Worm (Caenorhabditis elegans) whole organism, L3 larva: ENCODE results near the gene K04C2.7.

Experiments used
- R02D3.7 ChIP-seq: fragments of 150-350 bp; optimal IDR thresholded peaks from 2 replicates; lab custom pipeline; 2014; ENCODE audit warnings: missing biosample characterization, missing genetic modification characterization
- ZK546.5 ChIP-seq: sonication (generic microtip); optimal IDR thresholded peaks from 2 replicates; lab custom pipeline; 2017; ENCODE audit warnings: missing biosample characterization, missing genetic modification characterization
- aly-2 ChIP-seq: fragments of 150-350 bp; optimal IDR thresholded peaks from 2 replicates; lab custom pipeline; 2014; ENCODE audit warnings: missing biosample characterization, missing genetic modification characterization
- ama-1 ChIP-seq: fragments of 150-350 bp; optimal IDR thresholded peaks from 2 replicates; lab custom pipeline; 2018
- ceh-16 ChIP-seq: sonication (generic microtip); optimal IDR thresholded peaks from 2 replicates; lab custom pipeline; 2017; ENCODE audit warnings: missing biosample characterization, missing genetic modification characterization
- ceh-28 ChIP-seq: fragments of 150-350 bp; optimal IDR thresholded peaks from 2 replicates; lab custom pipeline; 2014; ENCODE audit warnings: missing biosample characterization, missing genetic modification reagents, missing genetic modification characterization
- ceh-82 ChIP-seq: fragments of 150-350 bp; optimal IDR thresholded peaks from 2 replicates; lab custom pipeline; 2014; ENCODE audit warnings: missing biosample characterization, missing genetic modification characterization
- ceh-9 ChIP-seq: sonication (generic microtip); optimal IDR thresholded peaks from 2 replicates; lab custom pipeline; 2018; ENCODE audit warnings: missing biosample characterization, missing genetic modification characterization
- daf-12 ChIP-seq: fragments of 150-350 bp; optimal IDR thresholded peaks from 2 replicates; lab custom pipeline; 2014; ENCODE audit warnings: missing biosample characterization, missing genetic modification reagents, missing genetic modification characterization
- egl-27 ChIP-seq: sonication (generic microtip); optimal IDR thresholded peaks from 4 replicates; lab custom pipeline; 2017; ENCODE audit warnings: missing biosample characterization, missing genetic modification reagents, missing genetic modification characterization
- egl-5 ChIP-seq: fragments of 150-350 bp; optimal IDR thresholded peaks from 2 replicates; lab custom pipeline; 2017; ENCODE audit warnings: missing biosample characterization, missing genetic modification reagents, missing genetic modification characterization, inconsistent platforms
- elt-1 ChIP-seq: fragments of 150-350 bp; optimal IDR thresholded peaks from 2 replicates; lab custom pipeline; 2014; ENCODE audit warnings: missing biosample characterization, missing genetic modification characterization
- elt-2 ChIP-seq: sonication (generic microtip); optimal IDR thresholded peaks from 2 replicates; lab custom pipeline; 2016; ENCODE audit warnings: missing genetic modification reagents, mild to moderate bottlenecking, missing genetic modification characterization, missing compliant biosample characterization
- elt-3 ChIP-seq, 3 experiments: fragments of 150-350 bp in 1 of 3; sonication (generic microtip) in 2 of 3; optimal IDR thresholded peaks; 2 replicates in 2 of 3; 4 replicates in 1 of 3; lab custom pipeline; 2014 to 2017; ENCODE audit warnings: missing biosample characterization in 3 of 3, missing genetic modification characterization in 3 of 3
- eor-1 ChIP-seq, 2 experiments: fragments of 150-350 bp; optimal IDR thresholded peaks; 2 replicates each; lab custom pipeline; 2014 to 2018; ENCODE audit warnings: missing biosample characterization in 2 of 2, missing genetic modification characterization in 2 of 2
- fkh-10 ChIP-seq: sonication (generic microtip); optimal IDR thresholded peaks from 2 replicates; lab custom pipeline; 2017; ENCODE audit warnings: missing biosample characterization, missing genetic modification reagents, missing genetic modification characterization
- fos-1 ChIP-seq: fragments of 150-350 bp; optimal IDR thresholded peaks from 2 replicates; lab custom pipeline; 2014; ENCODE audit warnings: missing biosample characterization, missing genetic modification characterization
- hmg-11 ChIP-seq: sonication (generic microtip); optimal IDR thresholded peaks from 2 replicates; lab custom pipeline; 2016; ENCODE audit warnings: missing genetic modification characterization, missing compliant biosample characterization
- jun-1 ChIP-seq: fragments of 150-350 bp; optimal IDR thresholded peaks from 2 replicates; lab custom pipeline; 2014; ENCODE audit warnings: missing biosample characterization, missing genetic modification reagents, missing genetic modification characterization
- lin-39 ChIP-seq: fragments of 150-350 bp; optimal IDR thresholded peaks from 2 replicates; lab custom pipeline; 2018; ENCODE audit warnings: missing biosample characterization, missing genetic modification reagents, missing genetic modification characterization
- lsy-12 ChIP-seq: sonication (generic microtip); optimal IDR thresholded peaks from 2 replicates; lab custom pipeline; 2016; ENCODE audit warnings: mild to moderate bottlenecking, missing genetic modification characterization, missing compliant biosample characterization
- mdl-1 ChIP-seq: fragments of 150-350 bp; optimal IDR thresholded peaks from 2 replicates; lab custom pipeline; 2014; ENCODE audit warnings: missing biosample characterization, missing genetic modification characterization
- mml-1 ChIP-seq: fragments of 150-350 bp; sonication (generic microtip); optimal IDR thresholded peaks from 3 replicates; lab custom pipeline; 2014; ENCODE audit warnings: missing biosample characterization, missing genetic modification characterization
- nfya-1 ChIP-seq: sonication (generic microtip); optimal IDR thresholded peaks from 2 replicates; lab custom pipeline; 2017; ENCODE audit warnings: missing genetic modification characterization, mild to moderate bottlenecking, missing compliant biosample characterization, antibody characterized with exemption, moderate library complexity; ENCODE audit not compliant: insufficient read depth
- nhr-11 ChIP-seq: fragments of 150-350 bp; optimal IDR thresholded peaks from 2 replicates; lab custom pipeline; 2014; ENCODE audit warnings: missing biosample characterization, missing genetic modification characterization
- nhr-12 ChIP-seq: fragments of 150-350 bp; optimal IDR thresholded peaks from 2 replicates; lab custom pipeline; 2014; ENCODE audit warnings: missing biosample characterization, missing genetic modification characterization
- nhr-237 ChIP-seq: fragments of 150-350 bp; optimal IDR thresholded peaks from 2 replicates; lab custom pipeline; 2014; ENCODE audit warnings: missing biosample characterization, missing genetic modification characterization
- nhr-43 ChIP-seq: sonication (generic microtip); optimal IDR thresholded peaks from 2 replicates; lab custom pipeline; 2016; ENCODE audit warnings: mild to moderate bottlenecking, missing genetic modification characterization, missing compliant biosample characterization; ENCODE audit not compliant: poor library complexity, severe bottlenecking
- nhr-67 ChIP-seq: fragments of 150-350 bp; optimal IDR thresholded peaks from 2 replicates; lab custom pipeline; 2014; ENCODE audit warnings: missing biosample characterization, missing genetic modification characterization
- nhr-77 ChIP-seq: fragments of 150-350 bp; optimal IDR thresholded peaks from 2 replicates; lab custom pipeline; 2014; ENCODE audit warnings: missing biosample characterization, missing genetic modification characterization
- pha-4 ChIP-seq: fragments of 150-350 bp; optimal IDR thresholded peaks from 2 replicates; lab custom pipeline; 2014; ENCODE audit warnings: missing biosample characterization, missing genetic modification reagents, missing genetic modification characterization
- pqm-1 ChIP-seq: fragments of 150-350 bp; optimal IDR thresholded peaks from 2 replicates; lab custom pipeline; 2017; ENCODE audit warnings: missing biosample characterization, missing genetic modification characterization, inconsistent platforms
- sea-2 ChIP-seq: fragments of 150-350 bp; sonication (generic microtip); optimal IDR thresholded peaks from 4 replicates; lab custom pipeline; 2014; ENCODE audit warnings: missing biosample characterization, missing genetic modification reagents, missing genetic modification characterization
- snpc-4 ChIP-seq: fragments of 150-350 bp; optimal IDR thresholded peaks from 2 replicates; lab custom pipeline; 2014; ENCODE audit warnings: missing biosample characterization, missing genetic modification characterization
- unc-39 ChIP-seq: sonication (generic microtip); optimal IDR thresholded peaks from 4 replicates; lab custom pipeline; 2017; ENCODE audit warnings: missing biosample characterization, missing genetic modification characterization
- unc-62 ChIP-seq: fragments of 150-350 bp; sonication (generic microtip); optimal IDR thresholded peaks from 4 replicates; lab custom pipeline; 2014; ENCODE audit warnings: missing biosample characterization, missing genetic modification reagents, missing genetic modification characterization
- zag-1 ChIP-seq: fragments of 150-350 bp; optimal IDR thresholded peaks from 2 replicates; lab custom pipeline; 2014; ENCODE audit warnings: missing biosample characterization, missing genetic modification characterization
- ztf-4 ChIP-seq: fragments of 150-350 bp; optimal IDR thresholded peaks from 2 replicates; lab custom pipeline; 2014; ENCODE audit warnings: missing biosample characterization, missing genetic modification characterization

Gene K04C2.7

ce11 chrIII:6904468-6904867 is 23.6 kb downstream of the K04C2.7 start:
- no peak for TF ChIP-seq ztf-4 (tag; lab: Kevin White, UChicago)
- no peak for TF ChIP-seq daf-12
- no peak for TF ChIP-seq fkh-10
- no peak for TF ChIP-seq nfya-1 (tag; lab: Kevin White, UChicago)
- TF ChIP-seq ZK546.5 = no peak
- no peak for TF ChIP-seq ama-1 (lab: Kevin White, UChicago)
- TF ChIP-seq ceh-82 (tag; lab: Kevin White, UChicago) = no peak
- no peak for TF ChIP-seq mdl-1
- no peak for TF ChIP-seq jun-1 (tag; lab: Kevin White, UChicago)
- no peak for TF ChIP-seq aly-2 (tag; lab: Kevin White, UChicago)
- no peak for TF ChIP-seq ceh-16 (tag; lab: Kevin White, UChicago)
- no peak for TF ChIP-seq nhr-11
- no peak for TF ChIP-seq ceh-28 (tag; lab: Kevin White, UChicago)

DNA sequence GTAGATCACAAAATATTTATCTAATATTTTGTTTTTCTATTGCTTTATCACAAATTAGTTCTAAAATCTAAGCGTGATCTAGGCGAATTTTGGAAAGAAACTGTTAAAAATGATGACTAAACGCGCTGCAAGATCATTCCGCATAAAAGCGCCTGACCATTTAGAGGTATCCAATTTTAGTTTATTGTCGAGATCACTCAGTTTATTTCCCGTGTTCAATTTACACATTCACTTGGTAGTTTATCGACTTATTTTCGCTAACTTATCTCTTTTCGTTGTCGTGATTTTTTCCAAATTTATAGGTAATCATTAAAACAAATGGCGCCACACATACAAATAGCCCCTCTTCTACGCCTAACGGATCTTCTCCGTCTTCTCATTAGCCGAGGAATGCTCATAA is 25.5 kb downstream of the K04C2.7 start, which contains the start of gene T07E3.2:
T07E3.2 (plus strand) TSS at position 301 of the 400 bp plus-strand sequence.
- TF ChIP-seq unc-62 (GFP tag; lab: Kevin White, UChicago) (no peak), fos-1 (tag; lab: Kevin White, UChicago) (no peak), zag-1 (tag; lab: Kevin White, UChicago) (no peak), nhr-43 (tag; lab: Kevin White, UChicago) (no peak), nhr-67 (no peak), mml-1 (tag; lab: Kevin White, UChicago) (no peak), nhr-77 (tag; lab: Kevin White, UChicago) (no peak), elt-3 (tag; optimal IDR thresholded peaks at IDR 0.05; lab: Kevin White, UChicago) (no peak), egl-5 (tag; lab: Kevin White, UChicago) (no peak), elt-2 (tag; lab: Kevin White, UChicago) (no peak), jun-1 (tag; lab: Kevin White, UChicago) (no peak)

DNA sequence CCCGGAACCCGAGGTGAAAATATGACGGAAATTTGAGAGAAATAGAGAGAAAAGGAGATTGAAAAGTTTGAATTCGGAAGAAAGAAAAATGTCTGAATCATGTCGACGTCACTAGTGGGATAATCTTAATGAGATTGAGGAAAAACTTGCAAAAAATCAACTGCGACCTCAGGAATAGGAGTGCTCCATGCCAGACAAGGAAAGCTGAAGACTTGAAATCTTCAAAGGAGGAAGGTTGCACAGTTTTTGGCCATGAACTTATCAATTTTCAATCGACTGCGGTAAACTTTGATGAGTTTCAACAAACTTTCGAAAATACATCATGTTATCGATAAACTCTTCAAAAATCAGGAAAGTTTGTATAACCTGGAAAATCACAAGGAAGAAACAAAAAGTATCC is 31.5 kb downstream of the K04C2.7 start, which contains the start of gene pdf-1:
pdf-1 (minus strand) TSS at position 101 of the 400 bp plus-strand sequence.
- TF ChIP-seq lin-39 (tag; lab: Kevin White, UChicago) (no peak), jun-1 (tag; lab: Kevin White, UChicago) (no peak), pha-4 (tag; lab: Kevin White, UChicago) (no peak), nhr-12 (tag; lab: Kevin White, UChicago) (no peak), elt-2 (tag; lab: Kevin White, UChicago) (no peak), sea-2 (GFP tag; lab: Kevin White, UChicago) (no peak), unc-62 (GFP tag; lab: Kevin White, UChicago) (no peak)

DNA sequence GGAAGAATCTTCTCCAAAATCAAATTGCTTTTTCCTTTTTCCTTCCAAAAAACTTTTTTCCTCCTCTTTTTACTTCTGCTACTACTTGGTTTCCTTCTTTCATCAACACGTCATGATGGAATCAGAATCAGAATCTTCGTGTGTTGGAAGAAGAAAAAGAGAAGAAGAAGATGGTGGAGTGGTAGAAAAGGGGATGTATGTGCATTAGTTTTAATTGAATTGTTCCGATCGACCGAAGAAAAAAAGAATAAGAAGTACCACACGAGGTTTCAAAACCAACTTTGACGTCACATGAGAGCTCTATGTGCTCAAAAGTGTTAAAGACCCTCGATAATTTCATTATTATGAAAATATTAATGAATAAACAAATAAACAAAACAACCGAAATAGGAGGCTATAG is 33.9 kb downstream of the K04C2.7 start:
- TF ChIP-seq snpc-4 = no peak
- TF ChIP-seq fkh-10 = peak; percentile 31

DNA sequence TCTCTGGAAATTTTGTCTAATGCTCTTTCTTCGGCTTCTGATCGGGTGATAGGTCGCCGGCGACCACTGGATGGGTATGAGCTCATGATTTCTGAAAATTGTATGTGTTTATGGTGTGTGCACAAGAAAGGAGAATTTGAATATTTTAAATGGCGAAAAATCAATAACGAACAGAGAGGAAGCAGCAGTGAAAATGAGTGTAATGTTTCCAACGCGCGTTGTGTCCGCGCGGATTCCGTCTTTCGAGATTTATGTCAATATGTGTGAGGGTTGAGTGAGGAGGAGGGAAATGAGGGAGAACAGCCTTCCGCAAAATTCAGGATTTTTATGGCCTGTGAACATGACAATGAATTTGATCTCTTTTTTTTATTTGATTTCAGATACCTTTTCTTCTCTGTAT is 47.8 kb downstream of the K04C2.7 start, which contains the start of gene flap-1:
flap-1 (minus strand) TSS at position 101 of the 400 bp plus-strand sequence.
- no peak for TF ChIP-seq hmg-11
- TF ChIP-seq fkh-10 = no peak
- TF ChIP-seq ceh-9 (tag; lab: Kevin White, UChicago) = no peak
- no peak for TF ChIP-seq egl-5 (tag; lab: Kevin White, UChicago)
- no peak for TF ChIP-seq lsy-12 (tag; lab: Kevin White, UChicago)
- no peak for TF ChIP-seq egl-27 (tag; lab: Kevin White, UChicago)
- TF ChIP-seq unc-39 (tag; lab: Kevin White, UChicago) = no peak
- no peak for TF ChIP-seq nhr-237 (tag; lab: Kevin White, UChicago)
- TF ChIP-seq ztf-4 (tag; lab: Kevin White, UChicago) = no peak
- TF ChIP-seq pqm-1 (tag; lab: Kevin White, UChicago) = no peak
- no peak for TF ChIP-seq nhr-67
- no peak for TF ChIP-seq jun-1 (tag; lab: Kevin White, UChicago)
- TF ChIP-seq mdl-1 = no peak
- no peak for TF ChIP-seq ceh-28 (tag; lab: Kevin White, UChicago)
- no peak for TF ChIP-seq sea-2 (GFP tag; lab: Kevin White, UChicago)
- TF ChIP-seq R02D3.7 (tag; lab: Kevin White, UChicago) = no peak
- no peak for TF ChIP-seq elt-1 (tag; lab: Kevin White, UChicago)
- no peak for TF ChIP-seq ceh-16 (tag; lab: Kevin White, UChicago)
- TF ChIP-seq eor-1 (tag; optimal IDR thresholded peaks at IDR 0.05; lab: Kevin White, UChicago) = no peak
- no peak for TF ChIP-seq fos-1 (tag; lab: Kevin White, UChicago)
